Fruit fly (Drosophila melanogaster): Measurements from ENCODE around the gene CG6769.

CG6769 gene

dm6 chrX:17844623-17845022, 16.2 kb upstream of the CG6769 start, which contains the start of the genes CG8142 and Ucp4A (continued):
- TF ChIP-seq sisA (GFP tag; IDR thresholded peaks at IDR 0.05) (peak; percentile 95), CG4282 (GFP tag; optimal IDR thresholded peaks at IDR 0.05) (no peak), bbx (GFP tag; IDR thresholded peaks at IDR 0.05; ENCODE audit: partially characterized antibody) (no peak), Hand (GFP tag; optimal IDR thresholded peaks at IDR 0.05) (peak; percentile 41), Dbx (GFP tag; IDR thresholded peaks at IDR 0.05) (peak; percentile 92; the same call in 2 of the 3 replicates), cas (GFP tag; IDR thresholded peaks at IDR 0.05) (peak; percentile 88), ap (GFP tag; IDR thresholded peaks at IDR 0.05) (peak; percentile 93), Sox102F (GFP tag; optimal IDR thresholded peaks at IDR 0.05) (peak; percentile 92), Xrp1 (GFP tag; IDR thresholded peaks at IDR 0.05) (peak; percentile 98), sd (tag; optimal IDR thresholded peaks at IDR 0.05) (peak; percentile 61), CG4854 (GFP tag; optimal IDR thresholded peaks at IDR 0.05) (peak; percentile 60), chif (GFP tag; optimal IDR thresholded peaks at IDR 0.05) (peak in 1 of 2 experiments; percentile 69), Fer3 (tag; optimal IDR thresholded peaks at IDR 0.05) (peak; percentile 92), CG12219 (GFP tag; optimal IDR thresholded peaks at IDR 0.05) (peak; percentile 64), gem (tag; optimal IDR thresholded peaks at IDR 0.05) (peak; percentile 96), CG15011 (GFP tag; optimal IDR thresholded peaks at IDR 0.05) (peak; percentile 82), ash1 (GFP tag; optimal IDR thresholded peaks at IDR 0.05) (no peak), kni (GFP tag; optimal IDR thresholded peaks at IDR 0.05) (peak; percentile 75), Eip74EF (GFP tag; optimal IDR thresholded peaks at IDR 0.05) (peak in 1 of 2 experiments; percentile 56), sug (tag; optimal IDR thresholded peaks at IDR 0.05) (peak; percentile 90), luna (GFP tag; optimal IDR thresholded peaks at IDR 0.05) (no peak), CG2116 (GFP tag; optimal IDR thresholded peaks at IDR 0.05) (peak; percentile 76), Mes4 (GFP tag; optimal IDR thresholded peaks at IDR 0.05) (peak; percentile 7), exex (tag; optimal IDR thresholded peaks at IDR 0.05) (peak; percentile 64), HLH54F (GFP tag; optimal IDR thresholded peaks at IDR 0.05) (peak; percentile 54), CG8281 (tag; optimal IDR thresholded peaks at IDR 0.05) (peak; percentile 66), CG9817 (tag; optimal IDR thresholded peaks at IDR 0.05) (peak; percentile 89), Fer1 (GFP tag; optimal IDR thresholded peaks at IDR 0.05) (peak; percentile 93), eyg (GFP tag; optimal IDR thresholded peaks at IDR 0.05) (no peak), CG18011 (GFP tag; optimal IDR thresholded peaks at IDR 0.05) (peak; percentile 69), CG15073 (GFP tag; optimal IDR thresholded peaks at IDR 0.05) (peak; percentile 53), gt (GFP tag; IDR thresholded peaks at IDR 0.05) (peak; percentile 85), cato (GFP tag; optimal IDR thresholded peaks at IDR 0.05; ENCODE audit: borderline replicate concordance) (peak; percentile 86), Bteb2 (GFP tag; optimal IDR thresholded peaks at IDR 0.05) (peak; percentile 35), CG18599 (GFP tag; optimal IDR thresholded peaks at IDR 0.05) (peak; percentile 93), wek (GFP tag; optimal IDR thresholded peaks at IDR 0.05) (no peak), cad (GFP tag; optimal IDR thresholded peaks at IDR 0.05) (no peak), CG10565 (GFP tag; optimal IDR thresholded peaks at IDR 0.05) (peak; percentile 23), abd-A (tag; optimal IDR thresholded peaks at IDR 0.05) (no peak), Doc3 (GFP tag; IDR thresholded peaks at IDR 0.05; ENCODE audit: partially characterized antibody) (no peak), ato (GFP tag; IDR thresholded peaks at IDR 0.05; ENCODE audit: partially characterized antibody) (no peak), p53 (GFP tag; optimal IDR thresholded peaks at IDR 0.05) (no peak), CG7839 (tag; optimal IDR thresholded peaks at IDR 0.05) (peak; percentile 93), CG10979 (tag; optimal IDR thresholded peaks at IDR 0.05) (peak; percentile 90), dm (GFP tag; optimal IDR thresholded peaks at IDR 0.05) (peak; percentile 26), sob (GFP tag; IDR thresholded peaks at IDR 0.05) (peak; percentile 96), cg (GFP tag; optimal IDR thresholded peaks at IDR 0.05) (no peak), dmrt99B (tag; optimal IDR thresholded peaks at IDR 0.05) (peak; percentile 92), ems (GFP tag; optimal IDR thresholded peaks at IDR 0.05) (peak; percentile 70), CG1792 (GFP tag; optimal IDR thresholded peaks at IDR 0.05) (no peak)

All from whole organism, embryonic.